Worm (Caenorhabditis elegans): ENCODE measurements around the gene ostf-4.

DNA sequence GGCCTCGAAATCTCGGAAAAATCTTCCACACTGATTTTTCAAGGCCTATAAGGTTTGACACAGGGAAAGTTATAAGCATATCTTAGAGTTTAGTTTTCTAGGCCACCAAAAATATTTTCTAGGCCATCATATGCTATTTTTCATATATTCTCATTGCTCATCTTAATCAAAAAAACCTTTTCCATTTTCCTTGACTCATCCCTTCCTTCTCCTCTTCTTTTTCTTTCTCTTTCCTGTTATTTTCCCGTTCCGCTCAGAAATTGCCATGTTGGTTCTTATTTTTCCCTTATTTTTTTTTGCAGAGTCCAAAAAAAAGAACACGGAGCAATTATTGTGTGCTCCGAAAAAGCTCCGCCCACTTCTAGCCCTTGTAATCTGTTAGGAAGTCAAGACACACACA is 46.3 kb upstream of the ostf-4 start, which contains the start of gene tbc-8:
- TF ChIP-seq him-1 (tag; optimal IDR thresholded peaks at IDR 0.05) (no peak), dao-5 (tag; optimal IDR thresholded peaks at IDR 0.05) (no peak)
